Fruit fly (Drosophila melanogaster) whole organism, embryonic: ENCODE measurements around the gene CG17572.
A peak's percentile ranks its signal among the peaks of the same experiment; 100 is the strongest.

ENCODE experiments used
- Atf3 ChIP-seq: fragments of 200-800 bp; sonication (Bioruptor generic); optimal IDR thresholded peaks from 3 replicates; lab custom pipeline; 2016; ENCODE audit warnings: missing biosample characterization, missing genetic modification characterization
- Atf6 ChIP-seq: fragments of 200-800 bp; sonication (Bioruptor generic); IDR thresholded peaks from 2 replicates; pipeline ENCODE4 v1.3.6; 2022; ENCODE audit warnings: missing biosample characterization, missing genetic modification characterization
- BtbVII ChIP-seq: fragments of 200-800 bp; sonication (Bioruptor generic); optimal IDR thresholded peaks from 3 replicates; lab custom pipeline; 2017; ENCODE audit warnings: missing biosample characterization, mild to moderate bottlenecking, missing genetic modification characterization
- CG10267 ChIP-seq: fragments of 200-800 bp; sonication (Bioruptor generic); optimal IDR thresholded peaks from 2 replicates; lab custom pipeline; 2018; ENCODE audit warnings: missing biosample characterization, mild to moderate bottlenecking, missing genetic modification characterization, moderate library complexity
- CG10321 ChIP-seq: fragments of 200-800 bp; sonication (Bioruptor generic); IDR thresholded peaks from 2 replicates; pipeline ENCODE4 v1.3.6; 2022; ENCODE audit warnings: missing biosample characterization, missing genetic modification characterization
- CG10366 ChIP-seq: fragments of 200-800 bp; sonication (Bioruptor generic); IDR thresholded peaks from 2 replicates; pipeline ENCODE4 v1.3.6; 2022; ENCODE audit warnings: missing biosample characterization, missing genetic modification characterization
- CG10431 ChIP-seq: fragments of 200-800 bp; sonication (Bioruptor generic); optimal IDR thresholded peaks from 3 replicates; lab custom pipeline; 2018; ENCODE audit warnings: missing biosample characterization, mild to moderate bottlenecking, missing genetic modification characterization
- CG10979 ChIP-seq: fragments of 200-800 bp; sonication (Bioruptor generic); optimal IDR thresholded peaks from 2 replicates; lab custom pipeline; 2018; ENCODE audit warnings: missing biosample characterization, mild to moderate bottlenecking, missing genetic modification characterization, moderate library complexity
- CG12299 ChIP-seq: fragments of 200-800 bp; sonication (Bioruptor generic); optimal IDR thresholded peaks from 2 replicates; lab custom pipeline; 2018; ENCODE audit warnings: missing biosample characterization, mild to moderate bottlenecking, missing genetic modification characterization
- CG13287 ChIP-seq: fragments of 200-800 bp; sonication (Bioruptor generic); IDR thresholded peaks from 2 replicates; pipeline ENCODE4 v1.3.6; 2022; ENCODE audit warnings: missing biosample characterization, missing genetic modification characterization; ENCODE audit not compliant: partially characterized antibody
- CG13424 ChIP-seq: fragments of 200-800 bp; sonication (Bioruptor generic); optimal IDR thresholded peaks from 2 replicates; lab custom pipeline; 2019; ENCODE audit warnings: missing biosample characterization, mild to moderate bottlenecking, missing genetic modification characterization, moderate library complexity
- CG1603 ChIP-seq: fragments of 200-800 bp; sonication (Bioruptor generic); optimal IDR thresholded peaks from 2 replicates; lab custom pipeline; 2019; ENCODE audit warnings: missing biosample characterization, mild to moderate bottlenecking, missing genetic modification characterization, moderate library complexity
- CG1647 ChIP-seq: fragments of 200-800 bp; sonication (Bioruptor generic); optimal IDR thresholded peaks from 3 replicates; lab custom pipeline; 2016; ENCODE audit warnings: missing biosample characterization, missing genetic modification characterization
- CG17186 ChIP-seq: fragments of 200-800 bp; sonication (Bioruptor generic); optimal IDR thresholded peaks from 3 replicates; lab custom pipeline; 2017; ENCODE audit warnings: missing biosample characterization, missing genetic modification reagents, missing genetic modification characterization
- CG2889 ChIP-seq: fragments of 200-800 bp; sonication (Bioruptor generic); IDR thresholded peaks from 3 replicates; pipeline ENCODE4 v1.3.6; 2022; ENCODE audit warnings: missing biosample characterization, missing genetic modification characterization
- CG30403 ChIP-seq: fragments of 200-800 bp; sonication (Bioruptor generic); optimal IDR thresholded peaks from 3 replicates; lab custom pipeline; 2016; ENCODE audit warnings: missing biosample characterization, missing genetic modification characterization
- CG3407 ChIP-seq: fragments of 200-800 bp; sonication (Bioruptor generic); optimal IDR thresholded peaks from 2 replicates; lab custom pipeline; 2018; ENCODE audit warnings: missing biosample characterization, mild to moderate bottlenecking, missing genetic modification characterization
- CG8478 ChIP-seq: fragments of >200 bp; optimal IDR thresholded peaks from 2 replicates; lab custom pipeline; 2018
- CG9437 ChIP-seq: fragments of 200-800 bp; sonication (Bioruptor generic); optimal IDR thresholded peaks from 2 replicates; lab custom pipeline; 2018; ENCODE audit warnings: missing biosample characterization, mild to moderate bottlenecking, missing genetic modification characterization
- CHES-1-like ChIP-seq: fragments of 200-800 bp; sonication (Bioruptor generic); optimal IDR thresholded peaks from 2 replicates; lab custom pipeline; 2016; ENCODE audit warnings: missing biosample characterization, missing genetic modification characterization
- Eip74EF ChIP-seq, 2 experiments: fragments of 200-800 bp in 1 of 2; fragments of >200 bp in 1 of 2; sonication (Bioruptor generic) in 1 of 2; optimal IDR thresholded peaks; 2 replicates each; lab custom pipeline; 2017 to 2019; ENCODE audit warnings: missing biosample characterization in 2 of 2, missing genetic modification characterization in 2 of 2, mild to moderate bottlenecking in 1 of 2, moderate library complexity in 1 of 2
- GATAe ChIP-seq: fragments of 200-800 bp; sonication (Bioruptor generic); conservative IDR thresholded peaks from 2 replicates; pipeline ENCODE4 v1.3.6; 2022; ENCODE audit warnings: missing biosample characterization, missing genetic modification characterization
- Gsc ChIP-seq: fragments of 200-800 bp; sonication (Bioruptor generic); IDR thresholded peaks from 2 replicates; pipeline ENCODE4 v1.3.6; 2022; ENCODE audit warnings: missing biosample characterization, missing genetic modification characterization
- Nf-YC ChIP-seq: fragments of 200-800 bp; optimal IDR thresholded peaks from 3 replicates; lab custom pipeline; 2019; ENCODE audit warnings: missing biosample characterization, mild to moderate bottlenecking, missing genetic modification characterization, moderate library complexity
- Ptx1 ChIP-seq: fragments of 200-800 bp; sonication (Bioruptor generic); IDR thresholded peaks from 2 replicates; pipeline ENCODE4 v1.3.6; 2022; ENCODE audit warnings: missing biosample characterization, missing genetic modification characterization
- Sox100B ChIP-seq: fragments of 200-800 bp; sonication (Bioruptor generic); optimal IDR thresholded peaks from 3 replicates; lab custom pipeline; 2018; ENCODE audit warnings: missing biosample characterization, mild to moderate bottlenecking, missing genetic modification characterization
- Sry-δ ChIP-seq: fragments of 200-800 bp; sonication (Bioruptor generic); optimal IDR thresholded peaks from 2 replicates; lab custom pipeline; 2016; ENCODE audit warnings: missing biosample characterization, missing genetic modification characterization
- ap ChIP-seq: fragments of 200-800 bp; sonication (Bioruptor generic); IDR thresholded peaks from 2 replicates; pipeline ENCODE4 v1.3.6; 2022; ENCODE audit warnings: missing biosample characterization, missing genetic modification characterization
- bcd ChIP-seq: fragments of 200-800 bp; sonication (Bioruptor generic); optimal IDR thresholded peaks from 2 replicates; lab custom pipeline; 2017; ENCODE audit warnings: missing biosample characterization, mild to moderate bottlenecking, missing genetic modification characterization
- dmrt99B ChIP-seq: fragments of 200-800 bp; sonication (Bioruptor generic); optimal IDR thresholded peaks from 2 replicates; lab custom pipeline; 2018; ENCODE audit warnings: missing biosample characterization, mild to moderate bottlenecking, missing genetic modification characterization, moderate library complexity
- eve ChIP-seq, 2 experiments: fragments of >200 bp; optimal IDR thresholded peaks; 2 replicates each; lab custom pipeline; 2017; ENCODE audit warnings: missing biosample characterization in 2 of 2, missing genetic modification characterization in 2 of 2
- fd64A ChIP-seq: fragments of 200-800 bp; sonication (Bioruptor generic); optimal IDR thresholded peaks from 3 replicates; lab custom pipeline; 2018; ENCODE audit warnings: missing biosample characterization, mild to moderate bottlenecking, missing genetic modification characterization
- h ChIP-seq: fragments of >200 bp; optimal IDR thresholded peaks from 2 replicates; lab custom pipeline; 2017
- ind ChIP-seq: fragments of 200-800 bp; sonication (Bioruptor generic); optimal IDR thresholded peaks from 3 replicates; lab custom pipeline; 2016; ENCODE audit warnings: missing biosample characterization, missing genetic modification characterization
- klu ChIP-seq: fragments of 200-800 bp; sonication (Bioruptor generic); IDR thresholded peaks from 2 replicates; pipeline ENCODE4 v1.3.6; 2022; ENCODE audit warnings: missing biosample characterization, missing genetic modification characterization
- kni ChIP-seq: fragments of 200-800 bp; sonication (Bioruptor generic); optimal IDR thresholded peaks from 3 replicates; lab custom pipeline; 2017; ENCODE audit warnings: mild to moderate bottlenecking, missing biosample characterization, missing genetic modification reagents, missing genetic modification characterization
- lola ChIP-seq, 3 experiments: fragments of >200 bp in 2 of 3; fragments of 200-800 bp in 1 of 3; sonication (Bioruptor generic) in 1 of 3; optimal IDR thresholded peaks; 2 replicates each; lab custom pipeline; 2017 to 2019; ENCODE audit warnings: missing biosample characterization in 3 of 3, missing genetic modification characterization in 3 of 3, mild to moderate bottlenecking in 1 of 3, moderate library complexity in 1 of 3
- mld ChIP-seq: fragments of 200-800 bp; sonication (Bioruptor generic); IDR thresholded peaks from 3 replicates; pipeline ENCODE4 v1.3.6; 2022; ENCODE audit warnings: missing biosample characterization, missing genetic modification characterization; ENCODE audit not compliant: partially characterized antibody
- pan ChIP-seq, 4 experiments: fragments of >200 bp in 3 of 4; fragments of 200-800 bp in 1 of 4; sonication (Bioruptor generic) in 1 of 4; optimal IDR thresholded peaks in 3 of 4; IDR thresholded peaks in 1 of 4; 2 replicates each; pipeline versions ENCODE4 v1.3.6 to Lab custom; 2017 to 2022; ENCODE audit warnings: missing biosample characterization in 2 of 4, missing genetic modification characterization in 2 of 4, mixed read lengths in 1 of 4
- pum ChIP-seq: fragments of 200-800 bp; sonication (Bioruptor generic); optimal IDR thresholded peaks from 2 replicates; lab custom pipeline; 2016; ENCODE audit warnings: missing biosample characterization, missing genetic modification characterization
- stwl ChIP-seq: fragments of 200-800 bp; sonication (Bioruptor generic); optimal IDR thresholded peaks from 3 replicates; lab custom pipeline; 2018; ENCODE audit warnings: missing biosample characterization, mild to moderate bottlenecking, missing genetic modification characterization, moderate library complexity
- sug ChIP-seq: fragments of 200-800 bp; optimal IDR thresholded peaks from 2 replicates; lab custom pipeline; 2019; ENCODE audit warnings: missing biosample characterization, mild to moderate bottlenecking, missing genetic modification characterization, moderate library complexity
- tap ChIP-seq: fragments of 200-800 bp; optimal IDR thresholded peaks from 3 replicates; lab custom pipeline; 2019; ENCODE audit warnings: missing biosample characterization, mild to moderate bottlenecking, missing genetic modification characterization, moderate library complexity
- tio ChIP-seq: fragments of 200-800 bp; sonication (Bioruptor generic); optimal IDR thresholded peaks from 2 replicates; lab custom pipeline; 2017; ENCODE audit warnings: missing biosample characterization, missing genetic modification characterization, inconsistent platforms
- toy ChIP-seq: fragments of 200-800 bp; sonication (Bioruptor generic); IDR thresholded peaks from 2 replicates; pipeline ENCODE4 v1.3.6; 2022; ENCODE audit warnings: missing biosample characterization, missing genetic modification characterization
- trh ChIP-seq: fragments of 200-800 bp; sonication (Bioruptor generic); optimal IDR thresholded peaks from 2 replicates; lab custom pipeline; 2016; ENCODE audit warnings: missing biosample characterization, missing genetic modification characterization
- ttk ChIP-seq: fragments of 200-800 bp; sonication (Bioruptor generic); IDR thresholded peaks from 2 replicates; pipeline ENCODE4 v2.1.2; 2022; ENCODE audit warnings: missing biosample characterization, missing genetic modification characterization
- vnd ChIP-seq: fragments of 200-800 bp; sonication (Bioruptor generic); IDR thresholded peaks from 3 replicates; pipeline ENCODE4 v1.3.6; 2022; ENCODE audit warnings: missing biosample characterization, missing genetic modification characterization; ENCODE audit not compliant: partially characterized antibody
- wek ChIP-seq: fragments of 200-800 bp; sonication (Bioruptor generic); optimal IDR thresholded peaks from 3 replicates; lab custom pipeline; 2018; ENCODE audit warnings: missing biosample characterization, mild to moderate bottlenecking, missing genetic modification characterization, moderate library complexity

Gene CG17572

dm6 chr2L:19026491-19027197 is 47.3 kb downstream of the CG17572 start (continued):
- TF ChIP-seq lola (GFP tag; optimal IDR thresholded peaks at IDR 0.05; lab: Kevin White, UChicago), result no peak
- TF ChIP-seq bcd (GFP tag; lab: Kevin White, UChicago), result peak; percentile 58
- TF ChIP-seq CG13424, result peak; percentile 70
- TF ChIP-seq Ptx1 (GFP tag; lab: Robert Waterston, UW), result peak; percentile 61
- no peak for TF ChIP-seq Sry-δ (GFP tag; lab: Kevin White, UChicago)
- TF ChIP-seq CG17186 (GFP tag; lab: Kevin White, UChicago), result no peak
- TF ChIP-seq tap (tag; lab: Kevin White, UChicago), result peak; percentile 41
- TF ChIP-seq sug (tag; lab: Kevin White, UChicago), result peak; percentile 56
- no peak for TF ChIP-seq Atf3 (GFP tag; lab: Kevin White, UChicago)
- no peak for TF ChIP-seq wek
- TF ChIP-seq CG2889 (GFP tag; lab: Robert Waterston, UW), result no peak
- no peak for TF ChIP-seq toy (GFP tag; lab: Robert Waterston, UW)
- no peak for TF ChIP-seq pan (optimal IDR thresholded peaks at IDR 0.05; lab: Kevin White, UChicago)
- peak in 1 of 2 experiments; percentile 20 for TF ChIP-seq pan (GFP tag; optimal IDR thresholded peaks at IDR 0.05 in 1 of 2, IDR thresholded peaks at IDR 0.05 in 1 of 2)
- no peak for TF ChIP-seq fd64A
- peak; percentile 48 for TF ChIP-seq CG30403 (GFP tag; lab: Kevin White, UChicago)
- peak; percentile 44 for TF ChIP-seq CG12299 (tag; lab: Kevin White, UChicago)
- peak; percentile 51 for TF ChIP-seq Nf-YC (tag; lab: Kevin White, UChicago)
- TF ChIP-seq kni (GFP tag; lab: Kevin White, UChicago), result no peak
- peak; percentile 35 for TF ChIP-seq CG1603
- TF ChIP-seq dmrt99B (tag; lab: Kevin White, UChicago), result peak; percentile 81
- TF ChIP-seq CG3407 (GFP tag; lab: Kevin White, UChicago), result no peak
- TF ChIP-seq BtbVII (GFP tag; lab: Kevin White, UChicago), result peak; percentile 75
- TF ChIP-seq CG13287 (GFP tag; lab: Robert Waterston, UW), result no peak
- TF ChIP-seq ap (GFP tag; lab: Robert Waterston, UW), result no peak
- peak; percentile 47 for TF ChIP-seq Sox100B (GFP tag; lab: Kevin White, UChicago)
- TF ChIP-seq Eip74EF (GFP tag; optimal IDR thresholded peaks at IDR 0.05; lab: Kevin White, UChicago), result peak in 1 of 2 experiments; percentile 28
- no peak for TF ChIP-seq klu (GFP tag; lab: Robert Waterston, UW)
- no peak for TF ChIP-seq CG1647 (GFP tag; lab: Kevin White, UChicago)
- TF ChIP-seq CG10366 (GFP tag; lab: Robert Waterston, UW), result peak; percentile 20; the same call in 1 of the 2 replicates
- TF ChIP-seq CG9437 (GFP tag; lab: Kevin White, UChicago), result peak; percentile 38
- no peak for TF ChIP-seq mld
- no peak for TF ChIP-seq CG10431 (GFP tag; lab: Kevin White, UChicago)
- TF ChIP-seq trh (GFP tag; lab: Kevin White, UChicago), result no peak
- TF ChIP-seq pum (GFP tag; lab: Kevin White, UChicago), result no peak
- peak; percentile 40 for TF ChIP-seq CG10267
- no peak for TF ChIP-seq Atf6 (GFP tag; lab: Robert Waterston, UW)
- no peak for TF ChIP-seq eve (GFP tag; optimal IDR thresholded peaks at IDR 0.05; lab: Kevin White, UChicago)
- no peak for TF ChIP-seq CG8478 (lab: Kevin White, UChicago)
- no peak for TF ChIP-seq ttk (GFP tag; lab: Robert Waterston, UW)
- TF ChIP-seq vnd (GFP tag; lab: Robert Waterston, UW), result no peak
- TF ChIP-seq CG10321 (GFP tag; lab: Robert Waterston, UW), result no peak
- no peak for TF ChIP-seq tio (GFP tag; lab: Kevin White, UChicago)
- TF ChIP-seq CHES-1-like, result no peak
- peak; percentile 47 for TF ChIP-seq CG10979 (tag; lab: Kevin White, UChicago)
- TF ChIP-seq GATAe, result no peak
- TF ChIP-seq ind, result peak; percentile 34
- TF ChIP-seq h (lab: Kevin White, UChicago), result no peak
- no peak for TF ChIP-seq stwl (tag; lab: Kevin White, UChicago)
- no peak for TF ChIP-seq Gsc (GFP tag; lab: Robert Waterston, UW)
